Worm (Caenorhabditis elegans) whole organism, L3 larva: ENCODE data around the gene D1014.4.

Experiments used
- R02D3.7 ChIP-seq: fragments of 150-350 bp; optimal IDR thresholded peaks from 2 replicates; lab custom pipeline; 2014; ENCODE audit warnings: missing biosample characterization, missing genetic modification characterization
- ama-1 ChIP-seq: fragments of 150-350 bp; optimal IDR thresholded peaks from 2 replicates; lab custom pipeline; 2018
- ceh-16 ChIP-seq: sonication (generic microtip); optimal IDR thresholded peaks from 2 replicates; lab custom pipeline; 2017; ENCODE audit warnings: missing biosample characterization, missing genetic modification characterization
- ceh-28 ChIP-seq: fragments of 150-350 bp; optimal IDR thresholded peaks from 2 replicates; lab custom pipeline; 2014; ENCODE audit warnings: missing biosample characterization, missing genetic modification reagents, missing genetic modification characterization
- ceh-82 ChIP-seq: fragments of 150-350 bp; optimal IDR thresholded peaks from 2 replicates; lab custom pipeline; 2014; ENCODE audit warnings: missing biosample characterization, missing genetic modification characterization
- ceh-9 ChIP-seq: sonication (generic microtip); optimal IDR thresholded peaks from 2 replicates; lab custom pipeline; 2018; ENCODE audit warnings: missing biosample characterization, missing genetic modification characterization
- daf-12 ChIP-seq: fragments of 150-350 bp; optimal IDR thresholded peaks from 2 replicates; lab custom pipeline; 2014; ENCODE audit warnings: missing biosample characterization, missing genetic modification reagents, missing genetic modification characterization
- egl-5 ChIP-seq: fragments of 150-350 bp; optimal IDR thresholded peaks from 2 replicates; lab custom pipeline; 2017; ENCODE audit warnings: missing biosample characterization, missing genetic modification reagents, missing genetic modification characterization, inconsistent platforms
- elt-1 ChIP-seq: fragments of 150-350 bp; optimal IDR thresholded peaks from 2 replicates; lab custom pipeline; 2014; ENCODE audit warnings: missing biosample characterization, missing genetic modification characterization
- elt-2 ChIP-seq: sonication (generic microtip); optimal IDR thresholded peaks from 2 replicates; lab custom pipeline; 2016; ENCODE audit warnings: missing genetic modification reagents, mild to moderate bottlenecking, missing genetic modification characterization, missing compliant biosample characterization
- fos-1 ChIP-seq: fragments of 150-350 bp; optimal IDR thresholded peaks from 2 replicates; lab custom pipeline; 2014; ENCODE audit warnings: missing biosample characterization, missing genetic modification characterization
- hmg-11 ChIP-seq: sonication (generic microtip); optimal IDR thresholded peaks from 2 replicates; lab custom pipeline; 2016; ENCODE audit warnings: missing genetic modification characterization, missing compliant biosample characterization
- jun-1 ChIP-seq: fragments of 150-350 bp; optimal IDR thresholded peaks from 2 replicates; lab custom pipeline; 2014; ENCODE audit warnings: missing biosample characterization, missing genetic modification reagents, missing genetic modification characterization
- lin-15B ChIP-seq: fragments of 150-350 bp; optimal IDR thresholded peaks from 2 replicates; lab custom pipeline; 2014; ENCODE audit warnings: missing biosample characterization, missing genetic modification characterization
- lin-39 ChIP-seq: fragments of 150-350 bp; optimal IDR thresholded peaks from 2 replicates; lab custom pipeline; 2018; ENCODE audit warnings: missing biosample characterization, missing genetic modification reagents, missing genetic modification characterization
- mml-1 ChIP-seq: fragments of 150-350 bp; sonication (generic microtip); optimal IDR thresholded peaks from 3 replicates; lab custom pipeline; 2014; ENCODE audit warnings: missing biosample characterization, missing genetic modification characterization
- nfya-1 ChIP-seq: sonication (generic microtip); optimal IDR thresholded peaks from 2 replicates; lab custom pipeline; 2017; ENCODE audit warnings: missing genetic modification characterization, mild to moderate bottlenecking, missing compliant biosample characterization, antibody characterized with exemption, moderate library complexity; ENCODE audit not compliant: insufficient read depth
- nhr-11 ChIP-seq: fragments of 150-350 bp; optimal IDR thresholded peaks from 2 replicates; lab custom pipeline; 2014; ENCODE audit warnings: missing biosample characterization, missing genetic modification characterization
- nhr-12 ChIP-seq: fragments of 150-350 bp; optimal IDR thresholded peaks from 2 replicates; lab custom pipeline; 2014; ENCODE audit warnings: missing biosample characterization, missing genetic modification characterization
- nhr-23 ChIP-seq: fragments of 150-350 bp; optimal IDR thresholded peaks from 2 replicates; lab custom pipeline; 2014; ENCODE audit warnings: missing biosample characterization, missing genetic modification reagents, missing genetic modification characterization
- nhr-237 ChIP-seq: fragments of 150-350 bp; optimal IDR thresholded peaks from 2 replicates; lab custom pipeline; 2014; ENCODE audit warnings: missing biosample characterization, missing genetic modification characterization
- nhr-43 ChIP-seq: sonication (generic microtip); optimal IDR thresholded peaks from 2 replicates; lab custom pipeline; 2016; ENCODE audit warnings: mild to moderate bottlenecking, missing genetic modification characterization, missing compliant biosample characterization; ENCODE audit not compliant: poor library complexity, severe bottlenecking
- nhr-76 ChIP-seq: fragments of 150-350 bp; sonication (generic microtip); optimal IDR thresholded peaks from 5 replicates; lab custom pipeline; 2014; ENCODE audit warnings: missing biosample characterization, missing genetic modification characterization
- pha-4 ChIP-seq: fragments of 150-350 bp; optimal IDR thresholded peaks from 2 replicates; lab custom pipeline; 2014; ENCODE audit warnings: missing biosample characterization, missing genetic modification reagents, missing genetic modification characterization
- pqm-1 ChIP-seq: fragments of 150-350 bp; optimal IDR thresholded peaks from 2 replicates; lab custom pipeline; 2017; ENCODE audit warnings: missing biosample characterization, missing genetic modification characterization, inconsistent platforms
- sea-2 ChIP-seq: fragments of 150-350 bp; sonication (generic microtip); optimal IDR thresholded peaks from 4 replicates; lab custom pipeline; 2014; ENCODE audit warnings: missing biosample characterization, missing genetic modification reagents, missing genetic modification characterization
- skn-1 ChIP-seq: fragments of 150-350 bp; optimal IDR thresholded peaks from 2 replicates; lab custom pipeline; 2014; ENCODE audit warnings: missing biosample characterization, missing genetic modification characterization
- snpc-4 ChIP-seq: fragments of 150-350 bp; optimal IDR thresholded peaks from 2 replicates; lab custom pipeline; 2014; ENCODE audit warnings: missing biosample characterization, missing genetic modification characterization
- tbx-2 ChIP-seq: sonication (generic microtip); optimal IDR thresholded peaks from 2 replicates; lab custom pipeline; 2016; ENCODE audit warnings: mild to moderate bottlenecking, missing genetic modification characterization, missing compliant biosample characterization
- unc-39 ChIP-seq: sonication (generic microtip); optimal IDR thresholded peaks from 4 replicates; lab custom pipeline; 2017; ENCODE audit warnings: missing biosample characterization, missing genetic modification characterization
- unc-62 ChIP-seq: fragments of 150-350 bp; sonication (generic microtip); optimal IDR thresholded peaks from 4 replicates; lab custom pipeline; 2014; ENCODE audit warnings: missing biosample characterization, missing genetic modification reagents, missing genetic modification characterization
- ztf-11 ChIP-seq: fragments of 150-350 bp; optimal IDR thresholded peaks from 2 replicates; lab custom pipeline; 2014; ENCODE audit warnings: missing biosample characterization, missing genetic modification characterization
- ztf-4 ChIP-seq: fragments of 150-350 bp; optimal IDR thresholded peaks from 2 replicates; lab custom pipeline; 2014; ENCODE audit warnings: missing biosample characterization, missing genetic modification characterization

The D1014.4 gene

DNA sequence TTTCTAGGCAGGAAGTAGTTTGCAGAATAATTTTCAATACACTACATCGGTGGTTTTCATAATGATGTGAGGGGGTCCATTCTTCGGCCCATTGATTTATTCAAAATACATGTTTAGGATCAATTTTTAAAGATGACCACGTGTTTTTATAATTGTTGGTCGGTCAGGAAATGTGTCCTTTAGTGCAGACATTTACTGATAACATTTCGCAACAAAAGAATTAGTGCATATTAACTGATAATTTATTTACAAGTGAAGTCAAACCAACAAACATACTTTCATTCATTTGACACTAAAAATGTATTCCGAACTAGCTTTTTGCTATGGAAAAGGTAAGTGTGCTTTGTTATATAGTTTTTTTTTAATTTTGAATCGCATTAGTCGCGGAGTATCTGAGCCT lies 28.7 kb downstream of the D1014.4 start, which contains the start of gene F20D6.5:
F20D6.5 (plus strand) TSS at position 259 of the 400 bp plus-strand sequence.
- no peak for TF ChIP-seq ztf-11
- peak; percentile 61 for TF ChIP-seq elt-2
- peak; percentile 83 for TF ChIP-seq pqm-1
- TF ChIP-seq jun-1 (tag; lab: Kevin White, UChicago): no peak

DNA sequence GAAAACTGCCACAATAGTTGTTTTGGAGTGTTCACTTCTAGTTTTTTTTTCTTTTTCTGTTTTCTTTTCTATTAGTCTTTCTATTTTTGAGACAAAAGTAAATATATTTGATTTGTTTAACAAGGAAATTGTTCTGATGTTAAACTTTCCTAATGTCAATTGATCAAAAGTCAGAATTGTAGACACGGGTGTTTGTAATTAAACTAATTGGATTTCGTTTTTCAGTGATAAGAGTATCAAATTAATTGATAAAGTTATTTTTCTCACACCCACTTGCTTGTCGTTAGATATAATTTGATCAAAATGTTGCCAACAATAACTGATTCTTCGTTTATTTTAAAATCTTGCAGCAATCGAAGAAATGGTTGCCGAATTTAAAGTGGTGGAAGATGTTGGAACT lies 30.2 kb downstream of the D1014.4 start:
- TF ChIP-seq ama-1 (lab: Kevin White, UChicago) (no peak), pha-4 (tag; lab: Kevin White, UChicago) (peak; percentile 7)

DNA sequence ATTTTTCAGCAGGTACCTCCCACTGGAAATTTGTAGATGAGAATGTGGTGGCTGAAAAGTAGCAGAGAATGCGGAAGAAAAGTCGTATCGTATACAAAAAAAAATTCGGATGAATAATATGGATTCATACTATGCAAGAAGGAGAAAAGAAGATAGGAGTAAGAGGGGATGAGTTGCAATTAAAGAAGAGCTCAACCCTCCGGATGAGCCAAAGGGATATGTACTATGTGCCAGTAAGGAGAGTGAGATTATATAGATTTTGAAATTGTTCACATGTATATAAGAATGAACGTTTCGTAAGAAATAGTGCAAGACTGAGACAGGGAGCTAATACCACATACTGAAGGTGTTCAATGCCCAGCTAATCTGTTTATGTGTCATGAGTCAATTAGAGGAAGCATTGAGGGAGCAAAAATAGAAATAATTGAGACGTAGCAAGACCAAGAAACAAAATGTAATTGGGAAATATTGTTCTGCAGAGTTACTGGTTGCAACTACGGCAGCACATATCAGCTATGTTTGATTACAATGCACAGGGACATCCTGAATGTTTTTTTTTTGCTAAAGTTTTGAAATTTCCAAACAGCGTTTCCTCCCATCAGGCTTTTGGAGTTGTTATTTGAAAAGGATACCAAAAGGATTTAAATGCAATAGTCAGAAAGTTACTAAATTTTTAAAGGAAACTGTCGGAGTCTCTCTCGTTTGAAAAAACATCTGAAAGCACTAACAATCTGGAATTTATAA lies 35.4 kb downstream of the D1014.4 start, which contains the start of gene F20D6.8:
F20D6.8 (minus strand) TSS at position 51 of the 744 bp plus-strand sequence.
- no peak for TF ChIP-seq ceh-28 (tag; lab: Kevin White, UChicago)
- no peak for TF ChIP-seq hmg-11 (tag; lab: Kevin White, UChicago)
- TF ChIP-seq ceh-9: no peak
- no peak for TF ChIP-seq daf-12 (tag; lab: Kevin White, UChicago)
- no peak for TF ChIP-seq ceh-82 (tag; lab: Kevin White, UChicago)
- TF ChIP-seq egl-5: no peak
- no peak for TF ChIP-seq elt-2
- no peak for TF ChIP-seq nhr-76
- no peak for TF ChIP-seq tbx-2 (tag; lab: Kevin White, UChicago)
- TF ChIP-seq mml-1 (tag; lab: Kevin White, UChicago): no peak
- no peak for TF ChIP-seq nhr-237 (tag; lab: Kevin White, UChicago)
- no peak for TF ChIP-seq skn-1 (tag; lab: Kevin White, UChicago)
- TF ChIP-seq pqm-1: no peak
- no peak for TF ChIP-seq nfya-1 (tag; lab: Kevin White, UChicago)
- TF ChIP-seq fos-1 (tag; lab: Kevin White, UChicago): no peak
- TF ChIP-seq pha-4 (tag; lab: Kevin White, UChicago): no peak

DNA sequence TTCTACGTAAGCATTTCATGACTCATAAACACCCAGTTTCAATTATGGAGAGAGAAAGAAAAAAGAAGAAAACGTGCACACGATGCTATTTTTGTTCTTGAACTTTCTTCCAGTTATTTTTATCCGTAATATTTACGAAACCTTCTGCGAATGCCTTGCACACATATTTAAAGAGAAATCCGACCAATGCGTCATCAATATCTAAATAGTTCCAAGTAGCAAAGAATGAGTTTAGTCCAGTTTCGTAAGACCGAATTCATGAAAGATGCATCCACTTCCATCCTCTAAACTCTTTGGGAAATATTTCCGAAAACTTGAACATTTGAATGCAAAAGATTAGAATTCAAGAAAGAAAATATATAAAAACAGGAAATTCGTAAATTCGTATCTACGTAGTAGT lies 36.1 kb downstream of the D1014.4 start:
- TF ChIP-seq snpc-4 (tag; lab: Kevin White, UChicago) (no peak), ama-1 (lab: Kevin White, UChicago) (no peak), R02D3.7 (tag; lab: Kevin White, UChicago) (no peak), nhr-23 (tag; lab: Kevin White, UChicago) (no peak), nhr-12 (tag; lab: Kevin White, UChicago) (no peak), tbx-2 (tag; lab: Kevin White, UChicago) (no peak), pqm-1 (no peak), nfya-1 (tag; lab: Kevin White, UChicago) (no peak), skn-1 (tag; lab: Kevin White, UChicago) (no peak), ceh-16 (tag; lab: Kevin White, UChicago) (no peak), elt-1 (tag; lab: Kevin White, UChicago) (no peak), lin-15B (tag; lab: Kevin White, UChicago) (no peak), jun-1 (tag; lab: Kevin White, UChicago) (no peak), ceh-82 (tag; lab: Kevin White, UChicago) (no peak), unc-62 (GFP tag; lab: Kevin White, UChicago) (no peak), sea-2 (GFP tag; lab: Kevin White, UChicago) (no peak)

DNA sequence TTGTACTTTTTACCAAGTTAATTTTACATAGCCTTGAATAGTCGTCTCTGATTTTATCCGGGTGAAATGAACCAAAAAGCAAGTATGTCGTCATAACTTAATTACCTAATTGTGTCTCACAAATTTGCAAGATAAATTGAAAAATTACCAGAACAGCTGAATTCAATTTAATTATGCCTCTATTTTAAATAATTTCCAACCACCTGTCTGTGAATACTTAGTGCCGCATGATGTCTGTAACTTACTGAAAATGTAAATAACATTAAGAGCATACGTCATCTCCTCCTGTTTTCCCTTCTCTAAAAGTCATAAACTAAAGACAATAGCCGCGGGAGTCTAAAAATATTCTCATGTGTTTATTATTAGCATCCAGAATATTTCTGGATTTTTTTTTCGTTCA lies 37.3 kb downstream of the D1014.4 start:
- TF ChIP-seq unc-39 (tag; lab: Kevin White, UChicago) (no peak), jun-1 (tag; lab: Kevin White, UChicago) (no peak), skn-1 (tag; lab: Kevin White, UChicago) (no peak), fos-1 (tag; lab: Kevin White, UChicago) (no peak), elt-1 (tag; lab: Kevin White, UChicago) (no peak), mml-1 (tag; lab: Kevin White, UChicago) (no peak), nhr-43 (tag; lab: Kevin White, UChicago) (no peak), daf-12 (tag; lab: Kevin White, UChicago) (no peak), nhr-76 (no peak), lin-39 (tag; lab: Kevin White, UChicago) (no peak), nhr-23 (tag; lab: Kevin White, UChicago) (no peak), ztf-4 (tag; lab: Kevin White, UChicago) (no peak), nhr-11 (no peak)
